Worm (Caenorhabditis elegans): ENCODE results near the gene T04A6.1.

The T04A6.1 gene

ce11 chrIII:7616228-7616627 is at the start of gene T04A6.1:
T04A6.1 (plus strand) TSS chrIII:7616528.
- TF ChIP-seq dpl-1 (GFP tag; optimal IDR thresholded peaks at IDR 0.05) (no peak), zfp-3 (GFP tag; conservative IDR thresholded peaks at IDR 0.05) (no peak), hlh-30 (tag; optimal IDR thresholded peaks at IDR 0.05; ENCODE audit: insufficient read depth) (peak; percentile 17), daf-16 (GFP tag; optimal IDR thresholded peaks at IDR 0.05) (no peak), daf-16 (tag; optimal IDR thresholded peaks at IDR 0.05) (no peak), ZK546.5 (tag; optimal IDR thresholded peaks at IDR 0.05) (no peak), unc-62 (GFP tag; optimal IDR thresholded peaks at IDR 0.05 in 1 of 2) (peak in 1 of 2 experiments; percentile 6), unc-62 (tag; optimal IDR thresholded peaks at IDR 0.05) (no peak), dve-1 (tag; optimal IDR thresholded peaks at IDR 0.05; ENCODE audit: insufficient read depth) (no peak), ceh-20 (GFP tag; IDR thresholded peaks at IDR 0.05) (no peak), lin-1 (GFP tag; IDR thresholded peaks at IDR 0.05) (no peak)

ce11 chrIII:7570083-7570695 is 46.1 kb upstream of the T04A6.1 start, which contains the start of gene R13A5.7:
R13A5.7 (minus strand) TSS chrIII:7570133.
- peak; percentile 75 for TF ChIP-seq nhr-6 (tag; optimal IDR thresholded peaks at IDR 0.05)
- TF ChIP-seq hif-1 (tag; optimal IDR thresholded peaks at IDR 0.05): peak in 1 of 2 experiments; percentile 36
- TF ChIP-seq lin-13 (GFP tag; optimal IDR thresholded peaks at IDR 0.05): peak; percentile 54
- TF ChIP-seq ZK337.2 (GFP tag; IDR thresholded peaks at IDR 0.05): no peak
- no peak for TF ChIP-seq lin-15B (tag; optimal IDR thresholded peaks at IDR 0.05)
- TF ChIP-seq nhr-11 (tag; optimal IDR thresholded peaks at IDR 0.05): peak; percentile 74
- TF ChIP-seq lir-3 (tag; optimal IDR thresholded peaks at IDR 0.05): no peak
- peak; percentile 14 for TF ChIP-seq aha-1 (tag)
- no peak for TF ChIP-seq ZK546.5 (tag; optimal IDR thresholded peaks at IDR 0.05)
- TF ChIP-seq tag-97 (GFP tag; IDR thresholded peaks at IDR 0.05): no peak
- TF ChIP-seq gei-8 (GFP tag; optimal IDR thresholded peaks at IDR 0.05): peak; percentile 48
- peak; percentile 59 for TF ChIP-seq lin-38 (GFP tag; IDR thresholded peaks at IDR 0.05)
- TF ChIP-seq unc-39 (tag; optimal IDR thresholded peaks at IDR 0.05): no peak
- peak in 1 of 2 experiments; percentile 23 for TF ChIP-seq daf-16 (GFP tag; optimal IDR thresholded peaks at IDR 0.05)
- peak; percentile 80 for TF ChIP-seq daf-16 (tag; optimal IDR thresholded peaks at IDR 0.05)
- no peak for TF ChIP-seq ceh-62 (tag; optimal IDR thresholded peaks at IDR 0.05)
- no peak; the same call in 1 of the 2 replicates for TF ChIP-seq madf-9 (GFP tag; conservative IDR thresholded peaks at IDR 0.05)
- TF ChIP-seq dve-1 (tag; optimal IDR thresholded peaks at IDR 0.05; ENCODE audit: insufficient read depth): peak; percentile 88
- TF ChIP-seq vab-7 (GFP tag; IDR thresholded peaks at IDR 0.05): no peak
- TF ChIP-seq ces-1 (GFP tag; optimal IDR thresholded peaks at IDR 0.05): no peak
- TF ChIP-seq ceh-28 (tag; optimal IDR thresholded peaks at IDR 0.05): no peak
- no peak; the same call in 1 of the 2 replicates for TF ChIP-seq T26A8.4 (GFP tag; IDR thresholded peaks at IDR 0.05)
- no peak for TF ChIP-seq skn-1 (tag; optimal IDR thresholded peaks at IDR 0.05)
- TF ChIP-seq hlh-30 (tag; optimal IDR thresholded peaks at IDR 0.05; ENCODE audit: insufficient read depth): peak; percentile 95
- TF ChIP-seq snpc-4 (tag; optimal IDR thresholded peaks at IDR 0.05): no peak
- TF ChIP-seq tra-1 (GFP tag; IDR thresholded peaks at IDR 0.05): 0 out of 2 replicates have a peak, but pooled peaks have one; percentile 37
- no peak for TF ChIP-seq egl-27 (tag; optimal IDR thresholded peaks at IDR 0.05)
- TF ChIP-seq nhr-41 (GFP tag; IDR thresholded peaks at IDR 0.05): 0 out of 2 replicates have a peak, but pooled peaks have one; percentile 25
- TF ChIP-seq ceh-32 (tag; optimal IDR thresholded peaks at IDR 0.05; ENCODE audit: poor library complexity): no peak
- TF ChIP-seq zfp-3 (GFP tag; conservative IDR thresholded peaks at IDR 0.05): no peak
- TF ChIP-seq sdz-12 (GFP tag; optimal IDR thresholded peaks at IDR 0.05): no peak
- no peak for TF ChIP-seq zag-1 (tag; optimal IDR thresholded peaks at IDR 0.05)
- TF ChIP-seq D1046.2 (GFP tag; IDR thresholded peaks at IDR 0.05): no peak
- no peak for TF ChIP-seq daf-19 (GFP tag; conservative IDR thresholded peaks at IDR 0.05)
- no peak for TF ChIP-seq F44E2.7 (GFP tag; IDR thresholded peaks at IDR 0.05)
- TF ChIP-seq ceh-20 (GFP tag; IDR thresholded peaks at IDR 0.05): no peak; the same call in 1 of the 2 replicates
- no peak for TF ChIP-seq ztf-11 (tag; optimal IDR thresholded peaks at IDR 0.05)
- no peak for TF ChIP-seq nhr-111 (GFP tag; optimal IDR thresholded peaks at IDR 0.05)
- no peak for TF ChIP-seq R02D3.7 (tag; optimal IDR thresholded peaks at IDR 0.05)
- no peak for TF ChIP-seq zfp-2 (tag; optimal IDR thresholded peaks at IDR 0.05)
- TF ChIP-seq lin-39 (tag; optimal IDR thresholded peaks at IDR 0.05): no peak
- no peak for TF ChIP-seq F49E8.2 (tag; optimal IDR thresholded peaks at IDR 0.05; ENCODE audit: borderline replicate concordance)
- no peak for TF ChIP-seq dmd-8 (GFP tag; IDR thresholded peaks at IDR 0.05)
- TF ChIP-seq nhr-10 (tag; optimal IDR thresholded peaks at IDR 0.05): no peak
- TF ChIP-seq nhr-48 (tag; optimal IDR thresholded peaks at IDR 0.05): peak; percentile 47

Measured in whole organism, L4 larva.